Worm (Caenorhabditis elegans) whole organism, early embryonic: ENCODE data around the gene ran-1.

Experiments used
- F13C5.2 ChIP-seq: sonication (generic microtip); optimal IDR thresholded peaks from 2 replicates; lab custom pipeline; 2017; ENCODE audit warnings: mild to moderate bottlenecking, missing genetic modification characterization, inconsistent platforms, missing compliant biosample characterization
- ama-1 ChIP-seq: fragments of 150-350 bp; optimal IDR thresholded peaks from 2 replicates; lab custom pipeline; 2014
- ceh-13 ChIP-seq: fragments of 200-800 bp; sonication (Bioruptor generic); optimal IDR thresholded peaks from 2 replicates; lab custom pipeline; 2018; ENCODE audit warnings: mild to moderate bottlenecking, missing genetic modification characterization, missing compliant biosample characterization
- ceh-36 ChIP-seq: sonication (generic microtip); optimal IDR thresholded peaks from 2 replicates; lab custom pipeline; 2016; ENCODE audit warnings: missing genetic modification characterization, inconsistent platforms, missing compliant biosample characterization
- ets-7 ChIP-seq: sonication (generic microtip); optimal IDR thresholded peaks from 2 replicates; lab custom pipeline; 2016; ENCODE audit warnings: missing genotype, missing genetic modification characterization, missing compliant biosample characterization
- flt-1 ChIP-seq: fragments of 200-800 bp; sonication (Bioruptor generic); IDR thresholded peaks from 2 replicates; pipeline ENCODE4 v1.3.6; 2022; ENCODE audit warnings: missing genetic modification characterization, missing compliant biosample characterization
- hmbx-1 ChIP-seq: sonication (generic microtip); optimal IDR thresholded peaks from 2 replicates; lab custom pipeline; 2016; ENCODE audit warnings: mild to moderate bottlenecking, missing genetic modification characterization, missing compliant biosample characterization
- hmg-4 ChIP-seq: fragments of 200-800 bp; sonication (Bioruptor generic); optimal IDR thresholded peaks from 2 replicates; lab custom pipeline; 2018; ENCODE audit warnings: mild to moderate bottlenecking, missing genetic modification characterization, missing compliant biosample characterization
- hnd-1 ChIP-seq: sonication (generic microtip); optimal IDR thresholded peaks from 2 replicates; lab custom pipeline; 2016; ENCODE audit warnings: missing genetic modification characterization, missing compliant biosample characterization
- pes-1 ChIP-seq: fragments of 200-800 bp; sonication (Bioruptor generic); IDR thresholded peaks from 2 replicates; pipeline ENCODE4 v1.3.6; 2022; ENCODE audit warnings: missing genetic modification reagents, missing genetic modification characterization, missing compliant biosample characterization
- scrt-1 ChIP-seq: fragments of 200-800 bp; sonication (Bioruptor generic); IDR thresholded peaks from 2 replicates; pipeline ENCODE4 v1.3.6; 2022; ENCODE audit warnings: missing genetic modification characterization, missing compliant biosample characterization
- sea-1 ChIP-seq: fragments of 200-800 bp; sonication (Bioruptor generic); conservative IDR thresholded peaks from 2 replicates; pipeline ENCODE4 v1.3.6; 2022; ENCODE audit warnings: missing genetic modification characterization, missing compliant biosample characterization

DNA sequence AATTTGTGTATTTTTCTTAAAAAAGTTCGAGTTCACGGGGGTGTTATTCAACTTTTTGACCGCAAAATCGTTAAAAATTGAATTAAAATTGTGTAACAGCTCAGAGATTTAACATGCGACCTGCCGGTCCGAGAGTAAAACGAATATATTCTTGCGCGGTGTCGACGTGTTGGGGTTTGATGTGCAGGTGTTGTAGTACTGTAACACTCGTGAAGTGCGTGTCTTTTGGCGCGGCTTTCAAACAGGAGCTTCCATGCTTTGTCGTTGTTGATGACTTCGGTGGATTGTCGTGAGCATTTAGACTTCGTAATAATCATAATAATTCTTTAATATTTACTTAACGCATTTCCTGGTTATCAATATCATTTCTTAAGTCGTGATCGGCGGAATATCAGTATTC, 17.0 kb downstream of the ran-1 start, which contains the start of gene tat-3:
- TF ChIP-seq F13C5.2 (tag; lab: Kevin White, UChicago) (no peak), ama-1 (lab: Kevin White, UChicago) (no peak), ets-7 (tag; lab: Kevin White, UChicago) (no peak), pes-1 (GFP tag; lab: Robert Waterston, UW) (no peak), sea-1 (GFP tag; lab: Robert Waterston, UW) (no peak), hmg-4 (GFP tag; lab: Kevin White, UChicago) (no peak), flt-1 (GFP tag; lab: Robert Waterston, UW) (no peak), scrt-1 (GFP tag; lab: Robert Waterston, UW) (no peak), hnd-1 (tag; lab: Kevin White, UChicago) (no peak), ceh-36 (no peak), ceh-13 (GFP tag; lab: Kevin White, UChicago) (no peak), hmbx-1 (no peak)
